Worm (Caenorhabditis elegans): ENCODE results near the gene kmo-2.

ce11 chrV:12111452-12111851 lies 43.1 kb upstream of the kmo-2 start, which contains the start of gene lhpp-1:
- TF ChIP-seq athp-1 (tag; optimal IDR thresholded peaks at IDR 0.05) (no peak), nfya-2 (GFP tag; IDR thresholded peaks at IDR 0.05) (no peak)
